Fruit fly (Drosophila melanogaster): ENCODE measurements around the gene stc.
A peak's percentile ranks its signal among the peaks of the same experiment; 100 is the strongest.

The stc gene

dm6 chr2L:15067832-15068231 lies 45.4 kb upstream of the stc start (continued):
- no peak for TF ChIP-seq CG43689 (GFP tag; IDR thresholded peaks at IDR 0.05)
- TF ChIP-seq Bdp1 (GFP tag; optimal IDR thresholded peaks at IDR 0.05) = no peak
- TF ChIP-seq Ada2b (GFP tag; IDR thresholded peaks at IDR 0.05) = no peak
- TF ChIP-seq CG4730 (GFP tag; IDR thresholded peaks at IDR 0.05) = peak; percentile 97
- peak; percentile 9 for TF ChIP-seq CG3163 (GFP tag; optimal IDR thresholded peaks at IDR 0.05)
- no peak for TF ChIP-seq crc (GFP tag; optimal IDR thresholded peaks at IDR 0.05)
- peak; percentile 68 for TF ChIP-seq MBD-R2 (GFP tag; IDR thresholded peaks at IDR 0.05)
- no peak for TF ChIP-seq PHDP (tag; optimal IDR thresholded peaks at IDR 0.05)
- TF ChIP-seq vvl (GFP tag; IDR thresholded peaks at IDR 0.05) = no peak
- TF ChIP-seq CG7556 (GFP tag; optimal IDR thresholded peaks at IDR 0.05) = no peak
- TF ChIP-seq her (GFP tag; optimal IDR thresholded peaks at IDR 0.05) = peak; percentile 76
- TF ChIP-seq gem (tag; optimal IDR thresholded peaks at IDR 0.05) = peak; percentile 15
- peak; percentile 27 for TF ChIP-seq Hsf (GFP tag; optimal IDR thresholded peaks at IDR 0.05)
- TF ChIP-seq CoRest (tag; optimal IDR thresholded peaks at IDR 0.05) = peak; percentile 48
- TF ChIP-seq kni (GFP tag; optimal IDR thresholded peaks at IDR 0.05) = peak; percentile 58
- TF ChIP-seq trem (tag; optimal IDR thresholded peaks at IDR 0.05) = peak; percentile 77
- TF ChIP-seq tgo (GFP tag; IDR thresholded peaks at IDR 0.05) = peak; percentile 23; the same call in 2 of the 3 replicates
- TF ChIP-seq Chrac-16 (GFP tag; optimal IDR thresholded peaks at IDR 0.05) = peak; percentile 19
- TF ChIP-seq sr (GFP tag; IDR thresholded peaks at IDR 0.05) = peak; percentile 89; the same call in 2 of the 3 replicates
- no peak for TF ChIP-seq jigr1 (GFP tag; IDR thresholded peaks at IDR 0.05)
- TF ChIP-seq CG10654 (GFP tag; optimal IDR thresholded peaks at IDR 0.05) = peak; percentile 37
- TF ChIP-seq CG6791 (GFP tag; IDR thresholded peaks at IDR 0.05; ENCODE audit: partially characterized antibody) = peak; percentile 81
- peak; percentile 7 for TF ChIP-seq disco-r (GFP tag; optimal IDR thresholded peaks at IDR 0.05)
- peak; percentile 94 for TF ChIP-seq Ets97D (GFP tag; optimal IDR thresholded peaks at IDR 0.05)
- no peak for TF ChIP-seq CG9876 (GFP tag; optimal IDR thresholded peaks at IDR 0.05)
- 0 out of 2 replicates have a peak, but pooled peaks have one; percentile 9 for TF ChIP-seq CG17612 (GFP tag; IDR thresholded peaks at IDR 0.05)
- TF ChIP-seq unc-4 (GFP tag; IDR thresholded peaks at IDR 0.05; ENCODE audit: partially characterized antibody) = peak; percentile 77
- TF ChIP-seq CG17186 (GFP tag; optimal IDR thresholded peaks at IDR 0.05) = peak; percentile 79
- no peak for TF ChIP-seq CG8281 (tag; optimal IDR thresholded peaks at IDR 0.05)
- 0 out of 2 replicates have a peak, but pooled peaks have one; percentile 33 for TF ChIP-seq nerfin-2 (GFP tag; IDR thresholded peaks at IDR 0.05; ENCODE audit: partially characterized antibody)
- peak; percentile 75; the same call in 2 of the 3 replicates for TF ChIP-seq hb (GFP tag; IDR thresholded peaks at IDR 0.05; ENCODE audit: partially characterized antibody)
- TF ChIP-seq abd-A (tag; optimal IDR thresholded peaks at IDR 0.05) = peak; percentile 54
- no peak for TF ChIP-seq Hr3 (GFP tag; optimal IDR thresholded peaks at IDR 0.05)
- peak; percentile 87 for TF ChIP-seq CG15514 (GFP tag; optimal IDR thresholded peaks at IDR 0.05)
- no peak for TF ChIP-seq Hmx (GFP tag; optimal IDR thresholded peaks at IDR 0.05)
- TF ChIP-seq nau (GFP tag; optimal IDR thresholded peaks at IDR 0.05) = peak; percentile 24
- no peak for TF ChIP-seq CG7963 (GFP tag; IDR thresholded peaks at IDR 0.05; ENCODE audit: partially characterized antibody)
- TF ChIP-seq CG12299 (tag; optimal IDR thresholded peaks at IDR 0.05) = no peak
- no peak for TF ChIP-seq CG11398 (GFP tag; optimal IDR thresholded peaks at IDR 0.05)
- TF ChIP-seq CG2202 (tag; optimal IDR thresholded peaks at IDR 0.05) = no peak
- peak; percentile 52 for TF ChIP-seq CG7928 (GFP tag; optimal IDR thresholded peaks at IDR 0.05)
- no peak for TF ChIP-seq D19B (GFP tag; optimal IDR thresholded peaks at IDR 0.05)
- TF ChIP-seq Jarid2 (GFP tag; optimal IDR thresholded peaks at IDR 0.05) = no peak
- TF ChIP-seq H2.0 (GFP tag; IDR thresholded peaks at IDR 0.05) = 0 out of 2 replicates have a peak, but pooled peaks have one; percentile 15
- peak; percentile 99 for TF ChIP-seq YL-1 (GFP tag; optimal IDR thresholded peaks at IDR 0.05)
- TF ChIP-seq CG2875 (GFP tag; optimal IDR thresholded peaks at IDR 0.05) = no peak
- peak; percentile 27 for TF ChIP-seq Myb (GFP tag; optimal IDR thresholded peaks at IDR 0.05)
- no peak for TF ChIP-seq Blimp-1 (GFP tag; optimal IDR thresholded peaks at IDR 0.05)
- no peak for TF ChIP-seq Dip2 (GFP tag; IDR thresholded peaks at IDR 0.05)
- TF ChIP-seq tap (tag; optimal IDR thresholded peaks at IDR 0.05) = peak; percentile 29

All from whole organism, embryonic.